Worm (Caenorhabditis elegans): ENCODE data around the gene ipla-7.

- TF ChIP-seq mdl-1 (tag; optimal IDR thresholded peaks at IDR 0.05) (no peak), C34F6.9 (tag; optimal IDR thresholded peaks at IDR 0.05) (no peak), sem-4 (tag; optimal IDR thresholded peaks at IDR 0.05) (no peak), egl-27 (tag; optimal IDR thresholded peaks at IDR 0.05) (no peak), lin-11 (tag; optimal IDR thresholded peaks at IDR 0.05) (no peak), ceh-82 (tag; optimal IDR thresholded peaks at IDR 0.05) (no peak), elt-3 (tag; optimal IDR thresholded peaks at IDR 0.05) (no peak), nhr-237 (tag; optimal IDR thresholded peaks at IDR 0.05) (no peak), lin-13 (GFP tag; optimal IDR thresholded peaks at IDR 0.05) (no peak), lin-39 (tag; optimal IDR thresholded peaks at IDR 0.05) (no peak)
Observed at ce11 chrIV:10026129-10026528, 36.5 kb downstream of the ipla-7 start.
